Worm (Caenorhabditis elegans): Measurements from ENCODE around the gene R102.11.

Gene R102.11

DNA sequence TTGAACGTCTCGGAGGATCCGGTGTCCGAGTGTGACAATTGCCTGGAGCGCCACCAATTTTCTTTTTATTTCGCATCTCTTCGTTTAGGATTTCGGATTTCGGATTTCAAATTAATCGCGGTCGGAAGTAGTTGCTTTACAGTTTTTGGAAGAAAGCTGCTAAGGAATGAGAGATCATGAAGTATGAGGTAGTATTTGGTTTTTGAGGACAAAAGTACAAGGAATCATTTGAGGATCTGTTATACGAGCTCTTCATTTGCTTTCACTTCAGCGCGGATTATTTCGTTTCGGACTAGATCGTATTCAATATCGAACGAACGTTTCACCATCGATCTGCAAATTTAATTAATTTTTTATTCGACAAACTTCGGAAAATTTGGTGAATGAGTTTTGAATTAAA lies at the start of gene R102.11:
Gene R102.11 (minus strand): TSS at position 101 of the 400 bp plus-strand sequence.
- TF ChIP-seq tra-4 (tag; optimal IDR thresholded peaks at IDR 0.05) (no peak), hmg-4 (GFP tag; optimal IDR thresholded peaks at IDR 0.05) (no peak), tbx-11 (GFP tag; IDR thresholded peaks at IDR 0.05) (no peak), hnd-1 (tag; optimal IDR thresholded peaks at IDR 0.05) (no peak), B0310.2 (tag; optimal IDR thresholded peaks at IDR 0.05) (no peak), ceh-36 (tag; optimal IDR thresholded peaks at IDR 0.05) (no peak), F13C5.2 (tag; optimal IDR thresholded peaks at IDR 0.05) (no peak), scrt-1 (GFP tag; IDR thresholded peaks at IDR 0.05) (no peak), sea-1 (GFP tag; conservative IDR thresholded peaks at IDR 0.05) (no peak), ama-1 (optimal IDR thresholded peaks at IDR 0.05) (no peak), flt-1 (GFP tag; IDR thresholded peaks at IDR 0.05) (no peak)

DNA sequence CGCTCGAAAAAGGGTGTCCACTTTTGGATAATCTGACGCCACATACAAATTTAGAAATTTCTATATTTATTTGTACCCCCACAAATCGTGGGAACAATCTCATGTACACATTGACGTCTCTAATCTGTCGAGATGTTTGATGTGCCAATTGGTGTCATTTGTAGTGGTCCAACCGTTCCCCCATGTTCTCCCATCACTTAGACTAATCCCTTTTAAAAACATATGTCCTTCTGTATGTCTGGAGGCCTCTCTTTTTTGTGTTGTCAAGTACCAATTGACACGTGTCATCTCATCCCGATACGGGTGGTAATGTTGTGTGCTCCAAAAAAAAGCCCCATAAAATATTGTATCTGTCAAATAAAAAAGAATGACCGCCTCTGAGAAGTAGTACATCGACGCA lies 45.8 kb upstream of the R102.11 start:
- no peak for TF ChIP-seq pes-1 (GFP tag; IDR thresholded peaks at IDR 0.05)
- TF ChIP-seq ceh-36 (tag; optimal IDR thresholded peaks at IDR 0.05): peak; percentile 6
- no peak for TF ChIP-seq ama-1 (optimal IDR thresholded peaks at IDR 0.05)
- TF ChIP-seq flt-1 (GFP tag; IDR thresholded peaks at IDR 0.05): no peak
- TF ChIP-seq aly-1 (tag; optimal IDR thresholded peaks at IDR 0.05): no peak
- no peak for TF ChIP-seq scrt-1 (GFP tag; IDR thresholded peaks at IDR 0.05)
- no peak for TF ChIP-seq ets-7 (tag; optimal IDR thresholded peaks at IDR 0.05)

DNA sequence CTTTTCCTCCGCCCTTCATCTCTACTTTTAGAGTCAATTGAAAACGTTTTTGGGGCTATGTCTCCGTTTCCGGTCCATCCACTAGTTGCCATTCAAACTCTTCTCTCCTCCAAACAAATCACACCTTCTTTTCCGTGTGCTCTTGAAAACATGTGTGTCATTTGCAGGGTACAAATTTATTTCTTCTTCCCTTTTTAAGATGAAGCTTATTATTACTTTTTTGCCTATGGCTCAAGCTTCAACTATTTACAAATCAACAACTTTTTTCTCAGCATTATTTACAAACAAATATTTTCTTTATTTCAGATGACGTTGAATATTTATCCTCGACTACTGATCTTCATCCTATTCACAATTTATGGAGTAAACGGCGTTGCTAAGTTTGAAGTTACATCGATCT lies 44.9 kb upstream of the R102.11 start, which contains the start of gene T25B9.3:
Gene T25B9.3 (plus strand): TSS at position 301 of the 400 bp plus-strand sequence.
- TF ChIP-seq hmg-4 (GFP tag; optimal IDR thresholded peaks at IDR 0.05) (no peak), tra-4 (tag; optimal IDR thresholded peaks at IDR 0.05) (no peak), ceh-13 (GFP tag; optimal IDR thresholded peaks at IDR 0.05) (no peak), ama-1 (optimal IDR thresholded peaks at IDR 0.05) (no peak), hnd-1 (tag; optimal IDR thresholded peaks at IDR 0.05) (no peak), pes-1 (GFP tag; IDR thresholded peaks at IDR 0.05) (no peak), hmbx-1 (tag; optimal IDR thresholded peaks at IDR 0.05) (no peak), scrt-1 (GFP tag; IDR thresholded peaks at IDR 0.05) (no peak), flt-1 (GFP tag; IDR thresholded peaks at IDR 0.05) (no peak), tbx-37 (GFP tag; conservative IDR thresholded peaks at IDR 0.05) (no peak), tbx-11 (GFP tag; IDR thresholded peaks at IDR 0.05) (no peak), ceh-36 (tag; optimal IDR thresholded peaks at IDR 0.05) (no peak), aly-1 (tag; optimal IDR thresholded peaks at IDR 0.05) (no peak), B0310.2 (tag; optimal IDR thresholded peaks at IDR 0.05) (no peak), ets-7 (tag; optimal IDR thresholded peaks at IDR 0.05) (no peak), sea-1 (GFP tag; conservative IDR thresholded peaks at IDR 0.05) (no peak)

DNA sequence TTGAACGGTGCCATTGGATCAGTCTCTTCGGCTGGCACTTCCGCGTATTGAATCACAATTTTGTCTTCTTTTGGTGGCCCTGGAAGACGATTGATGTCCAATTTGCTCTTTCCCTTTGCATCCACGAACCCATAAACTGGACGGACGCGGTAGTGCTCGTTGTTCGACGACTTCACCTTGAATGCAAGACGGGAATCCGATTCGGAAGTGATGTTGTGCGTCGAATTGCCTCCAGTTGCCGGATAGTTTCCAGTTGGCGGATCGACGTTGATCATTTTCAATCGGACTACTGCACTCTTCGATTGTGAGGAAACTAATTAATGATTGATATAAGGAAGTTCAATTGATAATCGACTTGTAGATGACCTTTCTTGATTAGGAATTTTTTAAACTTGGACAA lies 38.8 kb upstream of the R102.11 start, which contains the start of gene ssp-34:
Gene ssp-34 (minus strand): TSS at position 275 of the 400 bp plus-strand sequence.
- no peak for TF ChIP-seq ceh-36 (tag; optimal IDR thresholded peaks at IDR 0.05)
- no peak for TF ChIP-seq tbx-37 (GFP tag; conservative IDR thresholded peaks at IDR 0.05)
- no peak for TF ChIP-seq B0310.2 (tag; optimal IDR thresholded peaks at IDR 0.05)
- TF ChIP-seq pes-1 (GFP tag; IDR thresholded peaks at IDR 0.05): no peak
- TF ChIP-seq hmbx-1 (tag; optimal IDR thresholded peaks at IDR 0.05): no peak
- no peak for TF ChIP-seq hmg-4 (GFP tag; optimal IDR thresholded peaks at IDR 0.05)
- no peak for TF ChIP-seq scrt-1 (GFP tag; IDR thresholded peaks at IDR 0.05)
- no peak for TF ChIP-seq tbx-11 (GFP tag; IDR thresholded peaks at IDR 0.05)
- no peak for TF ChIP-seq hnd-1 (tag; optimal IDR thresholded peaks at IDR 0.05)
- no peak for TF ChIP-seq flt-1 (GFP tag; IDR thresholded peaks at IDR 0.05)
- TF ChIP-seq F13C5.2 (tag; optimal IDR thresholded peaks at IDR 0.05): no peak
- no peak for TF ChIP-seq aly-1 (tag; optimal IDR thresholded peaks at IDR 0.05)
- TF ChIP-seq ets-7 (tag; optimal IDR thresholded peaks at IDR 0.05): no peak
- TF ChIP-seq sea-1 (GFP tag; conservative IDR thresholded peaks at IDR 0.05): no peak
- TF ChIP-seq ceh-13 (GFP tag; optimal IDR thresholded peaks at IDR 0.05): no peak

DNA sequence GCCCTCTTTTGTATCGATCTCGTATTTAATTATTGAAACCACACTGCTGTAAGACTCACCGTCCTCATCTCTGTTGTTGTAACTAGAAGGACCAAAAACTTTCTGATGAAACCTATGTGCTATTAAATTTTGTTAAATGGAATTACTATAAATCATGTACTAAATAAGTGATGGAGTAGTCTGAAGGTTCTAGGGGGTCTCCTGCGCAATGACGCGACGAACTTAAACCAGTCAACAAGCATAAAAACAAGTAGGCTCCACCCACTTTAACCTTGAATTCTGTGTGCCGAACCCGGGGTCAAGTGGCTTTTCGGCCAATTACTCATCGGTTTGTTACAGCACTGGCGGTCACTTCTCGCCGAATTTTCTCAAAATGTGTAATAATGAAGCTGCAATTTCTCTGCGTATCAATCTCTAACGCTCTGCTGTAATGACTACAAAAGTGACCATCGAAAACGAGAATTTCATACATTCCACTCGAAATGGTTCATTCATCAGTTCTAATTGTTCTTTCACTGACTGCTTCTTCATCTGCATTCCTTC lies 37.5 kb upstream of the R102.11 start, which contains the start of gene grl-21:
Gene grl-21 (plus strand): TSS at position 464 of the 543 bp plus-strand sequence.
- TF ChIP-seq sea-1 (GFP tag; conservative IDR thresholded peaks at IDR 0.05) (no peak), tbx-37 (GFP tag; conservative IDR thresholded peaks at IDR 0.05) (no peak), ama-1 (optimal IDR thresholded peaks at IDR 0.05) (peak; percentile 41), B0310.2 (tag; optimal IDR thresholded peaks at IDR 0.05) (no peak), scrt-1 (GFP tag; IDR thresholded peaks at IDR 0.05) (no peak), ets-7 (tag; optimal IDR thresholded peaks at IDR 0.05) (no peak)

DNA sequence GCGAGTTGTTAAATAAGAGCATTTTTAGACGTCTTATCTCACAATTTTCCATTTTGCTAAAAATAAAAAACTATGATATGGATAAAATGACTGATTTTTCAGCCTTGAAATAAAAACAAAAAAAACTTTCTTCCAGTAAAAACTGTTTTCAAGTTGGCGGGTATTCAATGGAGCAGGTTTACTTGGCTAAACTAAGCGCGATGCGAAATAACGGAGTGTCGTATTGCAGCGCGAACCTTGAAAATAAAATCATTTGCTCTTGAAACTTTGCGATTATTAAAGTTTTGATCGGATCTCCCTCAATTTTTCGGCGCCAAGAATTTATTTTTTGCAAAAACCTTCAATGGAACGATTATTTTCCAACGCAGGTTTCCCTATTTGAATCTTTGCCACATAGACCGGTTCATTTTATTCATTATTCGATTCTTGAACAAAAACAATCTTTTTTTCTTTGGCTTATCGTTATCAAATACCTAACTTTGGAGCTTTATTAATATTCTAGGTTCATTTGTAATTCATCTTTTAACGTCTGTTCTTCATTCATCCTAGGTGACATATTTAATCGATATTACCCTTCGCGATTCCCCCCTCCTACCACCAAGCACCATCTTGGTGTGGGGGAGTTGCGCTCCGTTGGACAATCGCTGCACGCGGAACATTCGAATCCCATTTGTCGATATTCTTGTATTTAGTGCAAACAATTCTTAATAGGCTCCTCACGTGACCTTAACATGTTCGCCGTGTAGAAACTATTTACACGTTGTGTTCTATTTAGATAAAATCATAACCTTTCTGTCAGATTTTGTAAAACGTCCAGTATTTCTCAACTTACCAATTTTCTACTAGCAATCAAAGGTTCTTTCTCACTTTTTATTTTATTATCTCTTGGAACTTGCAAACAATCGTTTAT lies 35.2 kb upstream of the R102.11 start, which contains the start of the genes orc-5 and cyb-1:
Gene orc-5 (minus strand): TSS at position 62 of the 910 bp plus-strand sequence.
Gene cyb-1 (plus strand): TSS at position 690 of the 910 bp plus-strand sequence.
- no peak for TF ChIP-seq ama-1 (optimal IDR thresholded peaks at IDR 0.05)
- TF ChIP-seq ceh-13 (GFP tag; optimal IDR thresholded peaks at IDR 0.05): no peak
- TF ChIP-seq hnd-1 (tag; optimal IDR thresholded peaks at IDR 0.05): no peak
- TF ChIP-seq sea-1 (GFP tag; conservative IDR thresholded peaks at IDR 0.05): no peak
- TF ChIP-seq flt-1 (GFP tag; IDR thresholded peaks at IDR 0.05): no peak
- TF ChIP-seq ceh-36 (tag; optimal IDR thresholded peaks at IDR 0.05): no peak
- no peak for TF ChIP-seq ets-7 (tag; optimal IDR thresholded peaks at IDR 0.05)
- TF ChIP-seq scrt-1 (GFP tag; IDR thresholded peaks at IDR 0.05): no peak

DNA sequence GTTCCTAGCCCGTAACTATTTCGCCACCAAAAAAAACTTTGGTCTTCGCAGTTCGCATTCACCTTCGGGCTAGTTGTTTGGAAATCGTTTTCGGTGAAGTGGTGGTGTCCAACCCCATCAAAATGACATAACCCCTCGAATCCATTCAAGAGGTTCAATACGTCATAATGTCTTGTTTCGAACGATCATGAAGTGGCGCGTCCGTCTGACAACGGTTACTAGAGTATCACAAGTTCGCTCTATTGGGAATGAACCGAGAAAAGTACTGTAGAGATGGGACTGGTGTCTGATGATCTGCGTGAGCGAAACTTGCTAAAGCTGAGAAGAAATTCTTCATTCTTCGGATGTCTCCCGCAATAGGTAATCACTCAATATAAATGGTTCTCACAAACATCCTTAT lies 28.2 kb upstream of the R102.11 start, which contains the start of gene ZC168.2:
Gene ZC168.2 (plus strand): TSS at position 301 of the 400 bp plus-strand sequence.
- TF ChIP-seq tra-4 (tag; optimal IDR thresholded peaks at IDR 0.05) (no peak), F13C5.2 (tag; optimal IDR thresholded peaks at IDR 0.05) (no peak), scrt-1 (GFP tag; IDR thresholded peaks at IDR 0.05) (no peak), pes-1 (GFP tag; IDR thresholded peaks at IDR 0.05) (no peak), ceh-13 (GFP tag; optimal IDR thresholded peaks at IDR 0.05) (no peak), hnd-1 (tag; optimal IDR thresholded peaks at IDR 0.05) (no peak), B0310.2 (tag; optimal IDR thresholded peaks at IDR 0.05) (no peak), ets-7 (tag; optimal IDR thresholded peaks at IDR 0.05) (no peak), hmg-4 (GFP tag; optimal IDR thresholded peaks at IDR 0.05) (no peak), flt-1 (GFP tag; IDR thresholded peaks at IDR 0.05) (no peak), sea-1 (GFP tag; conservative IDR thresholded peaks at IDR 0.05) (no peak), tbx-37 (GFP tag; conservative IDR thresholded peaks at IDR 0.05) (no peak), hmbx-1 (tag; optimal IDR thresholded peaks at IDR 0.05) (no peak), ama-1 (optimal IDR thresholded peaks at IDR 0.05) (no peak), ceh-36 (tag; optimal IDR thresholded peaks at IDR 0.05) (no peak), tbx-11 (GFP tag; IDR thresholded peaks at IDR 0.05) (no peak)
